Fruit fly (Drosophila melanogaster) whole organism, pupa: ENCODE results near the gene Epp.

ENCODE experiments used
- CG10348 ChIP-seq: fragments of 200-800 bp; sonication (Bioruptor generic); IDR thresholded peaks from 2 replicates; pipeline ENCODE4 v1.3.6; 2022; ENCODE audit warnings: missing biosample characterization, missing genetic modification characterization
- CG13204 ChIP-seq: fragments of 200-800 bp; sonication (Bioruptor generic); optimal IDR thresholded peaks from 2 replicates; lab custom pipeline; 2018; ENCODE audit warnings: missing biosample characterization, mild to moderate bottlenecking, missing genetic modification characterization, moderate library complexity
- CG14655 ChIP-seq: fragments of 200-800 bp; sonication (Bioruptor generic); optimal IDR thresholded peaks from 3 replicates; lab custom pipeline; 2017; ENCODE audit warnings: mild to moderate bottlenecking, missing biosample characterization, missing genetic modification reagents, missing genetic modification characterization
- CG15710 ChIP-seq: fragments of 200-800 bp; sonication (Bioruptor generic); optimal IDR thresholded peaks from 2 replicates; lab custom pipeline; 2018; ENCODE audit warnings: missing biosample characterization, mild to moderate bottlenecking, missing genetic modification characterization, moderate library complexity
- CG17806 ChIP-seq: fragments of 200-800 bp; sonication (Bioruptor generic); optimal IDR thresholded peaks from 2 replicates; lab custom pipeline; 2018; ENCODE audit warnings: missing biosample characterization, mild to moderate bottlenecking, missing genetic modification characterization, moderate library complexity
- CG32121 ChIP-seq: fragments of 200-800 bp; sonication (Bioruptor generic); IDR thresholded peaks from 2 replicates; pipeline ENCODE4 v1.3.6; 2022; ENCODE audit warnings: missing biosample characterization, missing genetic modification characterization
- CG34367 ChIP-seq: fragments of 200-800 bp; sonication (Bioruptor generic); optimal IDR thresholded peaks from 2 replicates; lab custom pipeline; 2018; ENCODE audit warnings: missing biosample characterization, mild to moderate bottlenecking, missing genetic modification characterization
- CG4496 ChIP-seq: fragments of 200-800 bp; sonication (Bioruptor generic); IDR thresholded peaks from 3 replicates; pipeline ENCODE4 v1.3.6; 2022; ENCODE audit warnings: missing biosample characterization, missing genetic modification characterization
- CG8301 ChIP-seq: fragments of 200-800 bp; sonication (Bioruptor generic); optimal IDR thresholded peaks from 2 replicates; lab custom pipeline; 2018; ENCODE audit warnings: missing biosample characterization, mild to moderate bottlenecking, missing genetic modification characterization
- CG9948 ChIP-seq: fragments of 200-800 bp; sonication (Bioruptor generic); optimal IDR thresholded peaks from 2 replicates; lab custom pipeline; 2018; ENCODE audit warnings: missing biosample characterization, mild to moderate bottlenecking, missing genetic modification characterization, moderate library complexity
- EcR ChIP-seq: fragments of 200-800 bp; sonication (Bioruptor generic); optimal IDR thresholded peaks from 3 replicates; lab custom pipeline; 2019; ENCODE audit warnings: missing biosample characterization, missing genetic modification characterization, mild to moderate bottlenecking, moderate library complexity, missing genetic modification reagents
- Pif1A ChIP-seq: fragments of 200-800 bp; sonication (Bioruptor generic); optimal IDR thresholded peaks from 3 replicates; lab custom pipeline; 2016; ENCODE audit warnings: missing biosample characterization, missing genetic modification characterization
- Pif1B ChIP-seq: fragments of 200-800 bp; sonication (Bioruptor generic); optimal IDR thresholded peaks from 3 replicates; lab custom pipeline; 2016; ENCODE audit warnings: missing biosample characterization, missing genetic modification characterization
- rn ChIP-seq: fragments of 200-800 bp; sonication (Bioruptor generic); IDR thresholded peaks from 2 replicates; pipeline ENCODE4 v1.3.6; 2022; ENCODE audit warnings: missing biosample characterization, missing genetic modification characterization

DNA sequence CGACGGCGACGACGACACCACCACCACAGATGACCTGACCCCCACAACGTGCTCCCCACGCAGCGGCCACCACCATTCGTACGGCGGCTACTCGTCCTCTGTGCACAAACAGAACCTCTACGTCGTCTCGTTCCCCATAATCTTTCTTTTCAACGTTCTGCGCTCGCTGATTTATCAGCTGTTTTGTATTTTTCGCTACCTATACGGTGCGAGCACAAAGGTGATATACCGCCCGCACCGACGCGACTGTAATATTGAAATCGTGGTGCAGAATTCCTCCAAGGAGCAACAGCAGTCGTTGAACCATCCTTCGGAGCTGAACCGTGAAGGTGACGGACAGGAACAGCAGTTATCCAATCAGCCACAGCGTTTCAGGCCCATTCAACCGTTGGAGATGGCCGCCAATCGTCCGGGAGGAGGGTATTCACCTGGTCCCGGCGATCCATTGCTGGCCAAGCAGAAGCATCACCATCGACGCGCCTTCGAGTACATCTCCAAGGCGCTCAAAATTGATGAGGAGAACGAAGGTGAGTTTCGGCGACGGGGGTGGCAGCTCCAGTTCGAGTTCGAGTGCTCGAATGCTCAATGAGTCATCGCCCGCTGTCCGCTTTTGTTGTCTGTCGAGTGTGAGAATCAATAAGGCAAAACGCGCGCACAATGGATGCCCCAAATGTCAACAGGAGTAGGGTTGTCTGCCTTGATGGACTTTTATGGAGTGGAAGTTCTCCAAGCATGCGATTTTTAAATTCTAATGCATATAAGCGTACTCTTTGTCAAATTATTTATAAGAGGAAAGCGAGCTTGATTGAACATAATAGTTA lies 46.2 kb upstream of the Epp start, which contains the start of gene Miro:
- no peak for TF ChIP-seq Pif1A (GFP tag; lab: Kevin White, UChicago)
- no peak for TF ChIP-seq Pif1B (GFP tag; lab: Kevin White, UChicago)
- peak; percentile 86 for TF ChIP-seq EcR (GFP tag; lab: Kevin White, UChicago)
- no peak for TF ChIP-seq CG9948 (tag; lab: Kevin White, UChicago)
- TF ChIP-seq CG32121 (GFP tag; lab: Robert Waterston, UW): no peak
- TF ChIP-seq CG17806: no peak
- peak; percentile 51 for TF ChIP-seq CG13204 (GFP tag; lab: Kevin White, UChicago)
- no peak for TF ChIP-seq CG14655
- TF ChIP-seq CG4496: no peak
- TF ChIP-seq CG8301 (tag; lab: Kevin White, UChicago): no peak
- no peak for TF ChIP-seq CG10348
- no peak for TF ChIP-seq CG34367
- TF ChIP-seq CG15710 (tag; lab: Kevin White, UChicago): no peak
- no peak for TF ChIP-seq rn (GFP tag; lab: Robert Waterston, UW)
